Worm (Caenorhabditis elegans): ENCODE data around the gene Y45F10A.7.

Gene Y45F10A.7

DNA sequence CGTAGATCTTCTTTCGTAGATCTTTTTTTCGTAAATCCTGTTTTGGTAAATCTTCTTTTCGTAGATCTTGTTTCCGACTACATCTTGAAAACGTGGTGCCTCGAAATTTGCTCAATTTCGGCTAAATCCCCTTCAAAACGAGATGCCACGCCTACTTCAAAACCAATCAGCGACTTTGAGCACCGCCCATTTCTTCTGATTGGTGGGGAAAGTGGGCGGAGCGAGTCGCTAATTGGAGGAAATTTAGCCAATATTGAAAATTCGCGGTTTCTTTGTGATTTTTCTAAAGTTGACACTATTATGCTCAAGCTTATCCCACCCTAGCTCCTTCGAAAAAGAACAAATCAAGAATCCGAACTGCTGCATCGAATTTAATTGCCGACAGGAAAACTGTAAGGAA, 4.8 kb upstream of the Y45F10A.7 start:
- TF ChIP-seq ceh-43 (GFP tag; optimal IDR thresholded peaks at IDR 0.05) (no peak), tbx-8 (GFP tag; optimal IDR thresholded peaks at IDR 0.05) (no peak), mab-5 (tag; optimal IDR thresholded peaks at IDR 0.05) (no peak), unc-39 (tag; optimal IDR thresholded peaks at IDR 0.05) (no peak), nhr-28 (tag; optimal IDR thresholded peaks at IDR 0.05) (no peak), nhr-76 (tag; optimal IDR thresholded peaks at IDR 0.05) (no peak), mls-2 (tag; optimal IDR thresholded peaks at IDR 0.05) (no peak), nhr-237 (tag; optimal IDR thresholded peaks at IDR 0.05) (no peak), M03D4.4 (tag; optimal IDR thresholded peaks at IDR 0.05) (no peak), nhr-12 (tag; optimal IDR thresholded peaks at IDR 0.05) (no peak), cnd-1 (tag; optimal IDR thresholded peaks at IDR 0.05) (no peak), pha-4 (tag; optimal IDR thresholded peaks at IDR 0.05) (no peak), flh-1 (GFP tag; optimal IDR thresholded peaks at IDR 0.05) (no peak), lin-13 (tag; optimal IDR thresholded peaks at IDR 0.05) (no peak)

DNA sequence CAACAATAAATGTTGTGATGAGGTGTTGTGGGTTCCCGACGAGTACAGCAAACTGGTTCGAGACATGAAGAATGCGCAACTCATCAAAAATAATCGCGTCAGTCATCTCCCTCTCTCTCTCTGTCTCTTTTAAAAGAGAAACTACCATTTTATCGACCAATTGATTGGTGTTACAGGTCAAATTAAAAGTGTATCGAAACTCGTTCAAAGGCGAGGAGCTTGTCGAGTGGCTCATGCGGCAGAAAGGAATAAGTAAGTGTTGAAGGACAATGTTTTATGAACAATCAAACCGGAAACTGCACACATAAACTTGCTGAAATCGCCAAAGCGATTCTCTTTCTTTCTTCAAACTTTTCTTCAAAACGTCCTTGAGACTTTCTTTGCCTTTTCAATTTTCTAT, 1.3 kb downstream of the Y45F10A.7 start:
- TF ChIP-seq pha-4 (tag; optimal IDR thresholded peaks at IDR 0.05) (no peak), nhr-28 (tag; optimal IDR thresholded peaks at IDR 0.05) (no peak), ztf-11 (tag; optimal IDR thresholded peaks at IDR 0.05) (no peak), mep-1 (tag; optimal IDR thresholded peaks at IDR 0.05) (no peak), zip-8 (tag; optimal IDR thresholded peaks at IDR 0.05) (no peak), sem-2 (GFP tag; optimal IDR thresholded peaks at IDR 0.05) (no peak), M03D4.4 (tag; optimal IDR thresholded peaks at IDR 0.05) (no peak), snpc-4 (tag; optimal IDR thresholded peaks at IDR 0.05) (no peak), lin-13 (tag; optimal IDR thresholded peaks at IDR 0.05) (no peak), drap-1 (GFP tag; optimal IDR thresholded peaks at IDR 0.05) (no peak), sptf-1 (tag; optimal IDR thresholded peaks at IDR 0.05) (no peak), ceh-43 (GFP tag; optimal IDR thresholded peaks at IDR 0.05) (no peak), hlh-1 (tag; optimal IDR thresholded peaks at IDR 0.05) (no peak), elt-3 (tag; optimal IDR thresholded peaks at IDR 0.05) (no peak), bed-3 (GFP tag; optimal IDR thresholded peaks at IDR 0.05) (no peak)

DNA sequence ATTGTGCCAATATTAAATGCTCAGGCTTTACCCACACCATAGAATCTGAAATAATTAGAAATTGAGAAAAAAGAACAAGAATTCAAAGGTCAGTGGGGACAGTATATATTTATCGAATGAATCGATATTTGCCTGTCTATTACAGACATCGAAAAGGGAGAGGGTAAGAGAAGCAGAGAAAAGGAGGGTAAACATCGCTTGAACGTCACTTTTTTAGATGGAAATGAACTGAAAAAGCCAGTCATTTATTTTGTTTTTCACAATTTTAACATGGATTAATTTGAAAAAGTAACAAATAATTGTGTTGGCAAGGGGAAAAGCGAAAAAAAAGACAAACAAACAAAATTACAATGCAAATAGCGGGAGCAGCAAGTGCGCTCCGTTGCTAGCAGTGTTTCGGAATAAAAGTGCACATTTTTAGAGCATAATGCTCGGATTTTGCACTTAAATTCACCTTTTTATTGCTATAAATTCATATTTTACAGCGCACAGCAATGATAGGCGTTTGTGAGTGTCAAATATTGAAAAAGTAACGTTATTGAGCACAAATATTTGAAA, 10.5 kb downstream of the Y45F10A.7 start, which contains the start of gene tbc-9:
TSS of gene tbc-9 (minus strand) at position 51 of the 558 bp plus-strand sequence.
- TF ChIP-seq mep-1 (tag; optimal IDR thresholded peaks at IDR 0.05) (no peak), ceh-83 (GFP tag; optimal IDR thresholded peaks at IDR 0.05) (no peak), lin-32 (GFP tag; optimal IDR thresholded peaks at IDR 0.05) (no peak), unc-120 (tag; optimal IDR thresholded peaks at IDR 0.05; ENCODE audit: poor library complexity, severe bottlenecking) (no peak), blmp-1 (tag; optimal IDR thresholded peaks at IDR 0.05) (no peak), ces-1 (GFP tag; optimal IDR thresholded peaks at IDR 0.05) (no peak), ztf-11 (tag; optimal IDR thresholded peaks at IDR 0.05) (no peak), pha-4 (tag; optimal IDR thresholded peaks at IDR 0.05) (no peak), nhr-28 (tag; optimal IDR thresholded peaks at IDR 0.05) (no peak), elt-1 (tag; optimal IDR thresholded peaks at IDR 0.05; ENCODE audit: borderline replicate concordance, insufficient read depth) (no peak), sem-2 (GFP tag; optimal IDR thresholded peaks at IDR 0.05) (no peak), drap-1 (GFP tag; optimal IDR thresholded peaks at IDR 0.05) (no peak), nhr-237 (tag; optimal IDR thresholded peaks at IDR 0.05) (no peak), bed-3 (GFP tag; optimal IDR thresholded peaks at IDR 0.05) (no peak), nhr-12 (tag; optimal IDR thresholded peaks at IDR 0.05) (no peak), ceh-43 (GFP tag; optimal IDR thresholded peaks at IDR 0.05) (no peak), hlh-1 (tag; optimal IDR thresholded peaks at IDR 0.05) (no peak), ham-2 (GFP tag; optimal IDR thresholded peaks at IDR 0.05) (no peak)

DNA sequence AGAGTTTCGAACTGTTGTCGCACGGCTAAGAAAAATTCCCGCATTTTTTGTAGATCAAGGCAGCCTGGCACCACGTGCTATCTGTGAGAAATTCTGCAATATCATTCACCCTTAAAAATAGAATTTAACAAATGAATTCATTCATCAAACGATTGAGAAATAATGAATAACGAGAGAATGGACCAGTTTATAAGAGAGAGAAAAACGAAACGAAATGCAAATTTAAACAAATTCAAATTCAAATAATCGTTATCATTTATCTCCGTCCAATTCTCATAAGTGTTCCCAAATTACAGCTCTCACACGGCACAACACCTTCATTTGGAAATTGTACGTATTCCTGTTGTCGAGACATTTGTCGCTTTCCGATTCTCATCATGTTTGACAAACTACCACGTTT, 12.8 kb downstream of the Y45F10A.7 start, which contains the start of gene seld-1:
TSS of gene seld-1 (plus strand) at position 301 of the 400 bp plus-strand sequence.
- no peak for TF ChIP-seq M03D4.4 (tag; optimal IDR thresholded peaks at IDR 0.05)
- TF ChIP-seq sem-2 (GFP tag; optimal IDR thresholded peaks at IDR 0.05) = no peak
- no peak for TF ChIP-seq lsy-2 (tag; optimal IDR thresholded peaks at IDR 0.05)
- TF ChIP-seq snpc-4 (tag; optimal IDR thresholded peaks at IDR 0.05) = no peak
- no peak for TF ChIP-seq mls-2 (tag; optimal IDR thresholded peaks at IDR 0.05)
- TF ChIP-seq tbx-8 (GFP tag; optimal IDR thresholded peaks at IDR 0.05) = no peak
- no peak for TF ChIP-seq ham-2 (GFP tag; optimal IDR thresholded peaks at IDR 0.05)
- TF ChIP-seq cnd-1 (tag; optimal IDR thresholded peaks at IDR 0.05) = no peak
- no peak for TF ChIP-seq blmp-1 (tag; optimal IDR thresholded peaks at IDR 0.05)
- no peak for TF ChIP-seq elt-1 (tag; optimal IDR thresholded peaks at IDR 0.05; ENCODE audit: borderline replicate concordance, insufficient read depth)
- TF ChIP-seq ceh-39 (tag; optimal IDR thresholded peaks at IDR 0.05) = no peak
- TF ChIP-seq flh-1 (GFP tag; optimal IDR thresholded peaks at IDR 0.05) = no peak
- TF ChIP-seq ztf-11 (tag; optimal IDR thresholded peaks at IDR 0.05) = no peak
- no peak for TF ChIP-seq unc-62 (GFP tag; optimal IDR thresholded peaks at IDR 0.05)
- TF ChIP-seq elt-3 (tag; optimal IDR thresholded peaks at IDR 0.05) = no peak
- TF ChIP-seq unc-120 (tag; optimal IDR thresholded peaks at IDR 0.05; ENCODE audit: poor library complexity, severe bottlenecking) = no peak
